Worm (Caenorhabditis elegans) whole organism, late embryonic: Measurements from ENCODE around the gene nas-1.

Experiments used
- C38D4.7 ChIP-seq: fragments of 200-800 bp; sonication (Bioruptor generic); optimal IDR thresholded peaks from 2 replicates; lab custom pipeline; 2018; ENCODE audit warnings: mild to moderate bottlenecking, missing genetic modification characterization, moderate library complexity, missing compliant biosample characterization
- F13H6.1 ChIP-seq: sonication (generic microtip); optimal IDR thresholded peaks from 2 replicates; lab custom pipeline; 2016; ENCODE audit warnings: missing genetic modification characterization, missing compliant biosample characterization
- ama-1 ChIP-seq: fragments of 150-350 bp; optimal IDR thresholded peaks from 2 replicates; lab custom pipeline; 2014
- fkh-6 ChIP-seq: sonication (generic microtip); optimal IDR thresholded peaks from 2 replicates; lab custom pipeline; 2016; ENCODE audit warnings: missing genetic modification characterization, missing compliant biosample characterization
- madf-2 ChIP-seq: sonication (generic microtip); optimal IDR thresholded peaks from 2 replicates; lab custom pipeline; 2017; ENCODE audit warnings: missing genetic modification characterization, missing compliant biosample characterization
- pha-4 ChIP-seq: fragments of 150-350 bp; optimal IDR thresholded peaks from 2 replicates; lab custom pipeline; 2018; ENCODE audit warnings: missing biosample characterization, missing genetic modification reagents, missing genetic modification characterization
- tbx-2 ChIP-seq: sonication (generic microtip); optimal IDR thresholded peaks from 2 replicates; lab custom pipeline; 2016; ENCODE audit warnings: missing genetic modification characterization, missing compliant biosample characterization

DNA sequence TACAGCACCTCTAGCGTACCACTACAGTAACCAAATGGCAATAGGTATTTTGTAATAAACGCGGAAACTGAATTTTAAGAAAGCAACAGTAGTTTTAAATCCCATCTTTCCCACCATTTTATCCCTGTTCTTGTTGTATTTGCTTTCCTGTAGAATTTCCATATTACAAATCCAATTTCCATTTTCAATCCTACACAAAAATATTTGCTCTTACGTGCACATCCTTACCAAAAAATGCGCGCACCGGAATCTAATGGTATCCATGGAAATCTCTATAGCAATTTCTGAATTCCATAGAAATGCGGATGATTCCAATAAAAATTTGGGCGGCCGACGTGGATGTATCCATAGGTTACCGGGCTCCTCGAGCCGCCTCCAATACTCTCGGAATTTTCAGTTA lies 24.6 kb downstream of the nas-1 start, which contains the start of gene trf-1:
- no peak for TF ChIP-seq pha-4
- no peak for TF ChIP-seq tbx-2
- no peak for TF ChIP-seq madf-2 (tag; lab: Kevin White, UChicago)
- TF ChIP-seq ama-1 (lab: Kevin White, UChicago): no peak
- no peak for TF ChIP-seq C38D4.7 (GFP tag; lab: Kevin White, UChicago)
- no peak for TF ChIP-seq fkh-6 (tag; lab: Kevin White, UChicago)
- no peak for TF ChIP-seq F13H6.1 (tag; lab: Kevin White, UChicago)
